Worm (Caenorhabditis elegans) whole organism, L1 larva: ENCODE measurements around the gene fic-1.
A peak's percentile ranks its signal among the peaks of the same experiment; 100 is the strongest.

Experiments used
- C34B4.2 ChIP-seq: sonication (generic microtip); optimal IDR thresholded peaks from 2 replicates; lab custom pipeline; 2017; ENCODE audit warnings: mild to moderate bottlenecking, missing genetic modification characterization, missing compliant biosample characterization
- F16B12.6 ChIP-seq: fragments of 150-350 bp; optimal IDR thresholded peaks from 2 replicates; lab custom pipeline; 2014; ENCODE audit warnings: missing biosample characterization, missing genetic modification characterization
- Y116A8C.19 ChIP-seq: sonication (generic microtip); optimal IDR thresholded peaks from 2 replicates; lab custom pipeline; 2016; ENCODE audit warnings: missing compliant biosample characterization, missing genetic modification characterization, borderline replicate concordance
- aha-1 ChIP-seq: fragments of 150-350 bp; optimal IDR thresholded peaks from 2 replicates; lab custom pipeline; 2014; ENCODE audit warnings: missing biosample characterization, missing genetic modification characterization
- ceh-82 ChIP-seq, 3 experiments: fragments of 150-350 bp in 1 of 3; sonication (generic microtip) in 2 of 3; optimal IDR thresholded peaks; 2 replicates each; lab custom pipeline; 2014 to 2017; ENCODE audit warnings: missing biosample characterization in 3 of 3, missing genetic modification characterization in 3 of 3
- ces-1 ChIP-seq: fragments of 150-350 bp; optimal IDR thresholded peaks from 2 replicates; lab custom pipeline; 2014; ENCODE audit warnings: missing biosample characterization, missing genetic modification reagents, missing genetic modification characterization
- dpl-1 ChIP-seq, 3 experiments: fragments of 150-350 bp in 2 of 3; sonication (generic microtip) in 1 of 3; optimal IDR thresholded peaks; 2 replicates each; lab custom pipeline; 2014 to 2017; ENCODE audit warnings: missing biosample characterization in 3 of 3, missing genetic modification characterization in 3 of 3, missing genetic modification reagents in 3 of 3
- dsc-1 ChIP-seq: sonication (generic microtip); optimal IDR thresholded peaks from 2 replicates; lab custom pipeline; 2016; ENCODE audit warnings: mild to moderate bottlenecking, missing genetic modification characterization, missing compliant biosample characterization
- efl-1 ChIP-seq, 4 experiments: fragments of 150-350 bp; optimal IDR thresholded peaks in 3 of 4; peaks in 1 of 4; 1 replicate in 1 of 4; 2 replicates in 3 of 4; lab custom pipeline; 2014; ENCODE audit warnings: missing biosample characterization in 2 of 4, missing genetic modification characterization in 2 of 4, missing genetic modification reagents in 2 of 4
- efl-3 ChIP-seq: fragments of 200-800 bp; sonication (Bioruptor generic); optimal IDR thresholded peaks from 2 replicates; lab custom pipeline; 2018; ENCODE audit warnings: mild to moderate bottlenecking, missing genetic modification characterization, missing compliant biosample characterization
- egl-13 ChIP-seq: sonication (generic microtip); optimal IDR thresholded peaks from 2 replicates; lab custom pipeline; 2016; ENCODE audit warnings: missing genotype, missing genetic modification reagents, missing genetic modification characterization, missing compliant biosample characterization
- fkh-10 ChIP-seq: sonication (generic microtip); optimal IDR thresholded peaks from 2 replicates; lab custom pipeline; 2017; ENCODE audit warnings: missing biosample characterization, missing genetic modification reagents, missing genetic modification characterization
- fkh-4 ChIP-seq: sonication (generic microtip); optimal IDR thresholded peaks from 2 replicates; lab custom pipeline; 2016; ENCODE audit warnings: missing compliant biosample characterization, missing genetic modification characterization, borderline replicate concordance
- fkh-8 ChIP-seq: sonication (generic microtip); optimal IDR thresholded peaks from 2 replicates; lab custom pipeline; 2016; ENCODE audit warnings: mild to moderate bottlenecking, missing genetic modification characterization, missing compliant biosample characterization
- fos-1 ChIP-seq: fragments of 150-350 bp; optimal IDR thresholded peaks from 2 replicates; lab custom pipeline; 2014; ENCODE audit warnings: missing biosample characterization, missing genetic modification characterization
- irx-1 ChIP-seq: sonication (generic microtip); optimal IDR thresholded peaks from 2 replicates; lab custom pipeline; 2016; ENCODE audit warnings: missing genetic modification characterization, missing compliant biosample characterization
- isw-1 ChIP-seq: fragments of 200-800 bp; sonication (Bioruptor generic); IDR thresholded peaks from 2 replicates; pipeline ENCODE4 v1.3.6; 2022; ENCODE audit warnings: missing genetic modification characterization, missing compliant biosample characterization
- jun-1 ChIP-seq: fragments of 150-350 bp; optimal IDR thresholded peaks from 2 replicates; lab custom pipeline; 2014; ENCODE audit warnings: missing biosample characterization, missing genetic modification reagents, missing genetic modification characterization
- lin-13 ChIP-seq: fragments of 150-350 bp; optimal IDR thresholded peaks from 2 replicates; lab custom pipeline; 2014; ENCODE audit warnings: missing biosample characterization, missing genetic modification reagents, missing genetic modification characterization
- lin-14 ChIP-seq: fragments of 200-800 bp; sonication (Bioruptor generic); optimal IDR thresholded peaks from 2 replicates; lab custom pipeline; 2018; ENCODE audit warnings: mild to moderate bottlenecking, missing genetic modification characterization, moderate library complexity, missing compliant biosample characterization
- lin-35 ChIP-seq, 2 experiments: fragments of 150-350 bp; optimal IDR thresholded peaks; 2 replicates each; lab custom pipeline; 2014; ENCODE audit warnings: missing biosample characterization in 2 of 2, missing genetic modification characterization in 2 of 2, missing genetic modification reagents in 2 of 2
- lir-3 ChIP-seq: sonication (generic microtip); optimal IDR thresholded peaks from 2 replicates; lab custom pipeline; 2016; ENCODE audit warnings: mild to moderate bottlenecking, missing genetic modification characterization, moderate library complexity, missing compliant biosample characterization; ENCODE audit not compliant: poor library complexity
- lsy-2 ChIP-seq, 2 experiments: fragments of 150-350 bp; optimal IDR thresholded peaks; 2 replicates each; lab custom pipeline; 2014; ENCODE audit warnings: missing biosample characterization in 2 of 2, missing genetic modification characterization in 2 of 2
- mdl-1 ChIP-seq, 2 experiments: fragments of 150-350 bp; optimal IDR thresholded peaks; 2 replicates each; lab custom pipeline; 2014 to 2017; ENCODE audit warnings: missing biosample characterization in 2 of 2, missing genetic modification characterization in 2 of 2, inconsistent platforms in 1 of 2
- mep-1 ChIP-seq: fragments of 150-350 bp; optimal IDR thresholded peaks from 2 replicates; lab custom pipeline; 2014; ENCODE audit warnings: missing biosample characterization, missing genetic modification characterization
- nhr-19 ChIP-seq: fragments of 200-800 bp; sonication (Bioruptor generic); conservative IDR thresholded peaks from 2 replicates; pipeline ENCODE4 v1.3.6; 2022; ENCODE audit warnings: missing genetic modification characterization, missing compliant biosample characterization
- nhr-20 ChIP-seq: sonication (generic microtip); optimal IDR thresholded peaks from 2 replicates; lab custom pipeline; 2016; ENCODE audit warnings: mild to moderate bottlenecking, missing genetic modification characterization, missing compliant biosample characterization
- nhr-237 ChIP-seq: fragments of 150-350 bp; optimal IDR thresholded peaks from 2 replicates; lab custom pipeline; 2014; ENCODE audit warnings: missing biosample characterization, missing genetic modification characterization
- nhr-47 ChIP-seq: sonication (generic microtip); optimal IDR thresholded peaks from 2 replicates; lab custom pipeline; 2016; ENCODE audit warnings: mild to moderate bottlenecking, missing genetic modification characterization, moderate library complexity, missing compliant biosample characterization
- nhr-71 ChIP-seq: sonication (generic microtip); optimal IDR thresholded peaks from 2 replicates; lab custom pipeline; 2016; ENCODE audit warnings: mild to moderate bottlenecking, missing genetic modification characterization, moderate library complexity, missing compliant biosample characterization
- nhr-85 ChIP-seq: sonication (generic microtip); peaks from one replicate; lab custom pipeline; 2016; ENCODE audit warnings: missing genetic modification characterization, inconsistent platforms, missing compliant biosample characterization
- nhr-90 ChIP-seq: sonication (generic microtip); optimal IDR thresholded peaks from 2 replicates; lab custom pipeline; 2016; ENCODE audit warnings: mild to moderate bottlenecking, missing genetic modification characterization, missing compliant biosample characterization; ENCODE audit not compliant: poor library complexity
- pax-3 ChIP-seq: fragments of 200-800 bp; sonication (Bioruptor generic); optimal IDR thresholded peaks from 2 replicates; lab custom pipeline; 2018; ENCODE audit warnings: mild to moderate bottlenecking, missing genetic modification characterization, moderate library complexity, missing compliant biosample characterization
- pqm-1 ChIP-seq: sonication (generic microtip); optimal IDR thresholded peaks from 3 replicates; lab custom pipeline; 2017; ENCODE audit warnings: missing biosample characterization, missing genetic modification characterization
- rnt-1 ChIP-seq: sonication (generic microtip); optimal IDR thresholded peaks from 2 replicates; lab custom pipeline; 2016; ENCODE audit warnings: mild to moderate bottlenecking, missing genetic modification characterization, moderate library complexity, missing compliant biosample characterization
- skn-1 ChIP-seq: fragments of 150-350 bp; optimal IDR thresholded peaks from 2 replicates; lab custom pipeline; 2014; ENCODE audit warnings: missing biosample characterization, missing genetic modification characterization
- snpc-4 ChIP-seq: fragments of 150-350 bp; optimal IDR thresholded peaks from 2 replicates; lab custom pipeline; 2014; ENCODE audit warnings: missing biosample characterization, missing genetic modification characterization
- snu-23 ChIP-seq: sonication (generic microtip); optimal IDR thresholded peaks from 2 replicates; lab custom pipeline; 2016; ENCODE audit warnings: missing genetic modification characterization, missing compliant biosample characterization
- sup-37 ChIP-seq: fragments of 200-800 bp; sonication (Bioruptor generic); optimal IDR thresholded peaks from 2 replicates; lab custom pipeline; 2018; ENCODE audit warnings: mild to moderate bottlenecking, missing genetic modification characterization, missing compliant biosample characterization
- swsn-7 ChIP-seq: sonication (generic microtip); optimal IDR thresholded peaks from 2 replicates; lab custom pipeline; 2016; ENCODE audit warnings: missing genetic modification characterization, missing compliant biosample characterization
- tbx-2 ChIP-seq: sonication (generic microtip); optimal IDR thresholded peaks from 2 replicates; lab custom pipeline; 2016; ENCODE audit warnings: missing genetic modification characterization, missing compliant biosample characterization
- unc-86 ChIP-seq: sonication (generic microtip); optimal IDR thresholded peaks from 2 replicates; lab custom pipeline; 2016; ENCODE audit warnings: missing genetic modification characterization, missing compliant biosample characterization
- unc-98 ChIP-seq: fragments of 200-800 bp; sonication (Bioruptor generic); IDR thresholded peaks from 2 replicates; pipeline ENCODE4 v1.3.6; 2022; ENCODE audit warnings: missing genetic modification characterization, missing compliant biosample characterization
- xbp-1 ChIP-seq: sonication (generic microtip); optimal IDR thresholded peaks from 2 replicates; lab custom pipeline; 2016; ENCODE audit warnings: missing genetic modification characterization, missing compliant biosample characterization
- zag-1 ChIP-seq: fragments of 150-350 bp; optimal IDR thresholded peaks from 2 replicates; lab custom pipeline; 2014; ENCODE audit warnings: missing biosample characterization, missing genetic modification characterization
- zip-4 ChIP-seq: fragments of 200-800 bp; sonication (Bioruptor generic); optimal IDR thresholded peaks from 2 replicates; lab custom pipeline; 2018; ENCODE audit warnings: mild to moderate bottlenecking, missing genetic modification characterization, moderate library complexity, missing compliant biosample characterization
- ztf-4 ChIP-seq: fragments of 150-350 bp; optimal IDR thresholded peaks from 2 replicates; lab custom pipeline; 2014; ENCODE audit warnings: missing biosample characterization, missing genetic modification characterization

fic-1 gene

DNA sequence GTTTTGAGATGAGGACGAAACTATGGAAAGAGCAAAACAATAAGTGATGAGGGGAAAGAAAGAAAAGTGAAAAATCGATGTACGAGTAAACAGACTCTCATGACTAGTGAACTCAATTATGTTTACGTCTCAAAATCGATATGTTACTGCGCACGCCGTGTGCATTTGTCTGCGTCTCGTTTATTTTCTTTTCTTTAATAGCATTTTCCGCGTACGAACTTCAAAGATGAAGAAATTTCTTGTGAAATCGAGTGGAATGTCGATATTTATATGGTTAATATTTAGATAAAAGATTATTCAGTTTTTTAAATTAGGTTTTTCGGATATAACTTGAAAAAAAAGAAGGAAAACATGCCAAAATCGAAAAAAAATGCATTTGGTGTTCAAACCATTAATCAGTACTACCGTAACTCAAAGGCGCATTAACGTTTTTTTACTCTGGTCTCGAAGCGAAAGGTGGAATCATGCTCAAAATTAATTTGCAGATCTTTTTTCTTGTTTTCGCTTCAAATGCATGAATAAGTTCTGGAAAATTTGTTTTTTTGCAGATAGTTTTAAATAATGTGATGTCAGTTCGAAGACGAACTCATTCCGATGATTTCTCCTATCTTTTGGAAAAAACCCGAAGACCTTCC is at the start of gene fic-1:
fic-1 (plus strand) TSS at position 549 of the 635 bp plus-strand sequence.
- TF ChIP-seq nhr-19 (GFP tag; lab: Robert Waterston, UW) (peak; percentile 46), lin-13 (GFP tag; lab: Kevin White, UChicago) (peak; percentile 14), lir-3 (tag; lab: Kevin White, UChicago) (peak; percentile 35), isw-1 (GFP tag; lab: Robert Waterston, UW) (peak; percentile 51), irx-1 (tag; lab: Kevin White, UChicago) (peak; percentile 57), nhr-47 (peak; percentile 57), pqm-1 (no peak), mep-1 (tag; lab: Kevin White, UChicago) (peak; percentile 65), zip-4 (GFP tag; lab: Kevin White, UChicago) (peak; percentile 6), C34B4.2 (tag; lab: Kevin White, UChicago) (no peak), pax-3 (tag; lab: Kevin White, UChicago) (peak; percentile 5), nhr-90 (tag; lab: Kevin White, UChicago) (peak; percentile 36), jun-1 (tag; lab: Kevin White, UChicago) (peak; percentile 16), nhr-71 (tag; lab: Kevin White, UChicago) (peak; percentile 82), nhr-85 (tag; lab: Kevin White, UChicago) (peak; percentile 57), efl-3 (GFP tag; lab: Kevin White, UChicago) (no peak), ceh-82 (tag; optimal IDR thresholded peaks at IDR 0.05; lab: Kevin White, UChicago) (peak; percentile 60 to 75 (median 63)), skn-1 (tag; lab: Kevin White, UChicago) (peak; percentile 71), fos-1 (no peak), lin-14 (GFP tag; lab: Kevin White, UChicago) (peak; percentile 96), snu-23 (GFP tag; lab: Kevin White, UChicago) (peak; percentile 64), Y116A8C.19 (tag; lab: Kevin White, UChicago) (no peak), tbx-2 (tag; lab: Kevin White, UChicago) (peak; percentile 63), dpl-1 (GFP tag; optimal IDR thresholded peaks at IDR 0.05; lab: Kevin White, UChicago) (peak in 1 of 3 experiments; percentile 49), aha-1 (tag; lab: Kevin White, UChicago) (no peak), ces-1 (peak; percentile 96), lin-35 (GFP tag; optimal IDR thresholded peaks at IDR 0.05; lab: Kevin White, UChicago) (peak; percentile 51 to 61), sup-37 (no peak), mdl-1 (tag; optimal IDR thresholded peaks at IDR 0.05; lab: Kevin White, UChicago) (peak in 1 of 2 experiments; percentile 73), lsy-2 (tag; optimal IDR thresholded peaks at IDR 0.05; lab: Kevin White, UChicago) (peak; percentile 60 to 74), snpc-4 (peak; percentile 13), ztf-4 (peak; percentile 61), efl-1 (optimal IDR thresholded peaks at IDR 0.05; lab: Kevin White, UChicago) (peak; percentile 42 to 57), efl-1 (GFP tag; optimal IDR thresholded peaks at IDR 0.05 in 1 of 2; lab: Kevin White, UChicago) (peak; percentile 19 to 52), fkh-4 (tag; lab: Kevin White, UChicago) (no peak), nhr-20 (peak; percentile 35), nhr-237 (tag; lab: Kevin White, UChicago) (peak; percentile 54), fkh-8 (tag; lab: Kevin White, UChicago) (peak; percentile 84), dsc-1 (tag; lab: Kevin White, UChicago) (peak; percentile 52), F16B12.6 (tag; lab: Kevin White, UChicago) (no peak), fkh-10 (GFP tag; lab: Kevin White, UChicago) (peak; percentile 75), unc-86 (tag; lab: Kevin White, UChicago) (peak; percentile 44), unc-98 (GFP tag; lab: Robert Waterston, UW) (no peak), egl-13 (tag; lab: Kevin White, UChicago) (peak; percentile 51), rnt-1 (tag; lab: Kevin White, UChicago) (peak; percentile 20), xbp-1 (peak; percentile 46), swsn-7 (tag; lab: Kevin White, UChicago) (peak; percentile 65), zag-1 (no peak)
